Worm (Caenorhabditis elegans): ENCODE results near the gene Y41G9A.5.

ce11 chrX:2928089-2928488, 18.4 kb upstream of the Y41G9A.5 start:
- TF ChIP-seq dao-5 (tag; optimal IDR thresholded peaks at IDR 0.05), result no peak
- TF ChIP-seq W03F9.2 (tag; optimal IDR thresholded peaks at IDR 0.05), result no peak
- no peak for TF ChIP-seq him-1 (tag; optimal IDR thresholded peaks at IDR 0.05)

Data from whole organism, L4/young adult.